Fruit fly (Drosophila melanogaster) whole organism, embryonic: ENCODE data around the gene CG2540.
A peak's percentile ranks its signal among the peaks of the same experiment; 100 is the strongest.

Source experiments
- Blimp-1 ChIP-seq: fragments of 200-800 bp; sonication (Bioruptor generic); optimal IDR thresholded peaks from 3 replicates; lab custom pipeline; 2018; ENCODE audit warnings: missing biosample characterization, missing genetic modification characterization, mild to moderate bottlenecking, moderate library complexity, missing genetic modification reagents
- BtbVII ChIP-seq: fragments of 200-800 bp; sonication (Bioruptor generic); optimal IDR thresholded peaks from 3 replicates; lab custom pipeline; 2017; ENCODE audit warnings: missing biosample characterization, mild to moderate bottlenecking, missing genetic modification characterization
- CG10462 ChIP-seq: fragments of 200-800 bp; sonication (Bioruptor generic); optimal IDR thresholded peaks from 2 replicates; lab custom pipeline; 2016; ENCODE audit warnings: missing biosample characterization, missing genetic modification characterization
- CG11085 ChIP-seq: fragments of 200-800 bp; sonication (Bioruptor generic); IDR thresholded peaks from 2 replicates; pipeline ENCODE4 v1.3.6; 2022; ENCODE audit warnings: missing biosample characterization, missing genetic modification characterization
- CG11093 ChIP-seq: fragments of 200-800 bp; sonication (Bioruptor generic); IDR thresholded peaks from 3 replicates; pipeline ENCODE4 v1.3.6; 2022; ENCODE audit warnings: missing biosample characterization, missing genetic modification characterization
- CG11456 ChIP-seq: fragments of 200-800 bp; sonication (Bioruptor generic); IDR thresholded peaks from 3 replicates; pipeline ENCODE4 v1.3.6; 2022; ENCODE audit warnings: missing biosample characterization, missing genetic modification characterization
- CG11696 ChIP-seq: fragments of 200-800 bp; sonication (Bioruptor generic); IDR thresholded peaks from 2 replicates; pipeline ENCODE4 v1.3.6; 2022; ENCODE audit warnings: missing biosample characterization, missing genetic modification characterization
- CG12219 ChIP-seq: fragments of 200-800 bp; sonication (Bioruptor generic); optimal IDR thresholded peaks from 3 replicates; lab custom pipeline; 2018; ENCODE audit warnings: missing biosample characterization, mild to moderate bottlenecking, missing genetic modification characterization
- CG13894 ChIP-seq: fragments of 200-800 bp; sonication (Bioruptor generic); optimal IDR thresholded peaks from 3 replicates; lab custom pipeline; 2018; ENCODE audit warnings: missing biosample characterization, mild to moderate bottlenecking, missing genetic modification characterization, moderate library complexity
- CG14014 ChIP-seq: fragments of 200-800 bp; sonication (Bioruptor generic); IDR thresholded peaks from 2 replicates; pipeline ENCODE4 v1.3.6; 2022; ENCODE audit warnings: missing biosample characterization, missing genetic modification characterization
- CG14860 ChIP-seq: fragments of 200-800 bp; sonication (Bioruptor generic); IDR thresholded peaks from 3 replicates; pipeline ENCODE4 v1.3.6; 2022; ENCODE audit warnings: missing biosample characterization, missing genetic modification characterization; ENCODE audit not compliant: partially characterized antibody
- CG14965 ChIP-seq: fragments of 200-800 bp; sonication (Bioruptor generic); optimal IDR thresholded peaks from 2 replicates; lab custom pipeline; 2016; ENCODE audit warnings: missing biosample characterization, missing genetic modification characterization, borderline replicate concordance
- CG17186 ChIP-seq: fragments of 200-800 bp; sonication (Bioruptor generic); optimal IDR thresholded peaks from 3 replicates; lab custom pipeline; 2017; ENCODE audit warnings: missing biosample characterization, missing genetic modification reagents, missing genetic modification characterization
- CG17385 ChIP-seq: fragments of 200-800 bp; sonication (Bioruptor generic); optimal IDR thresholded peaks from 3 replicates; lab custom pipeline; 2018; ENCODE audit warnings: missing biosample characterization, mild to moderate bottlenecking, missing genetic modification characterization
- CG18476 ChIP-seq: fragments of 200-800 bp; sonication (Bioruptor generic); optimal IDR thresholded peaks from 2 replicates; lab custom pipeline; 2016; ENCODE audit warnings: missing biosample characterization, mild to moderate bottlenecking, missing genetic modification characterization
- CG2678 ChIP-seq: fragments of 200-800 bp; sonication (Bioruptor generic); optimal IDR thresholded peaks from 3 replicates; lab custom pipeline; 2019; ENCODE audit warnings: missing biosample characterization, mild to moderate bottlenecking, missing genetic modification characterization, moderate library complexity
- CG31441 ChIP-seq: fragments of 200-800 bp; sonication (Bioruptor generic); IDR thresholded peaks from 2 replicates; pipeline ENCODE4 v1.3.6; 2022; ENCODE audit warnings: missing biosample characterization, missing genetic modification characterization
- CG4282 ChIP-seq: fragments of 200-800 bp; sonication (Bioruptor generic); optimal IDR thresholded peaks from 2 replicates; lab custom pipeline; 2016; ENCODE audit warnings: missing biosample characterization, missing genetic modification characterization
- CG7271 ChIP-seq: fragments of 200-800 bp; sonication (Bioruptor generic); optimal IDR thresholded peaks from 2 replicates; lab custom pipeline; 2018; ENCODE audit warnings: missing biosample characterization, mild to moderate bottlenecking, missing genetic modification characterization, moderate library complexity
- CG7372 ChIP-seq: fragments of 200-800 bp; sonication (Bioruptor generic); IDR thresholded peaks from 2 replicates; pipeline ENCODE4 v1.3.6; 2022; ENCODE audit warnings: missing biosample characterization, missing genetic modification characterization
- CG8281 ChIP-seq: fragments of 200-800 bp; sonication (Bioruptor generic); optimal IDR thresholded peaks from 2 replicates; lab custom pipeline; 2018; ENCODE audit warnings: missing biosample characterization, mild to moderate bottlenecking, missing genetic modification characterization, moderate library complexity
- CG8359 ChIP-seq: fragments of 200-800 bp; sonication (Bioruptor generic); optimal IDR thresholded peaks from 2 replicates; lab custom pipeline; 2017; ENCODE audit warnings: missing biosample characterization, mild to moderate bottlenecking, missing genetic modification characterization, borderline replicate concordance
- CG9215 ChIP-seq: fragments of 200-800 bp; sonication (Bioruptor generic); IDR thresholded peaks from 2 replicates; pipeline ENCODE4 v1.3.6; 2022; ENCODE audit warnings: missing biosample characterization, missing genetic modification characterization
- CG9797 ChIP-seq: fragments of 200-800 bp; sonication (Bioruptor generic); optimal IDR thresholded peaks from 3 replicates; lab custom pipeline; 2018; ENCODE audit warnings: missing biosample characterization, mild to moderate bottlenecking, missing genetic modification characterization
- Chrac-16 ChIP-seq: fragments of 200-800 bp; sonication (Bioruptor generic); optimal IDR thresholded peaks from 3 replicates; lab custom pipeline; 2016; ENCODE audit warnings: missing biosample characterization, missing genetic modification characterization
- Drgx ChIP-seq: fragments of 200-800 bp; sonication (Bioruptor generic); IDR thresholded peaks from 2 replicates; pipeline ENCODE4 v1.3.6; 2022; ENCODE audit warnings: missing biosample characterization, missing genetic modification characterization
- ERR ChIP-seq: fragments of 200-800 bp; sonication (Bioruptor generic); optimal IDR thresholded peaks from 2 replicates; lab custom pipeline; 2016; ENCODE audit warnings: missing biosample characterization, missing genetic modification characterization
- Hmx ChIP-seq: fragments of 200-800 bp; sonication (Bioruptor generic); optimal IDR thresholded peaks from 2 replicates; lab custom pipeline; 2016; ENCODE audit warnings: missing biosample characterization, missing genetic modification characterization
- Hr51 ChIP-seq, 2 experiments: fragments of 200-800 bp; sonication (Bioruptor generic); optimal IDR thresholded peaks; 2 replicates in 1 of 2; 3 replicates in 1 of 2; lab custom pipeline; 2016 to 2018; ENCODE audit warnings: missing biosample characterization in 2 of 2, missing genetic modification characterization in 2 of 2, mild to moderate bottlenecking in 1 of 2, moderate library complexity in 1 of 2
- Jarid2 ChIP-seq: fragments of 200-800 bp; sonication (Bioruptor generic); optimal IDR thresholded peaks from 3 replicates; lab custom pipeline; 2017; ENCODE audit warnings: mild to moderate bottlenecking, missing biosample characterization, missing genetic modification reagents, missing genetic modification characterization
- Nf-YB ChIP-seq: fragments of 200-800 bp; sonication (Bioruptor generic); optimal IDR thresholded peaks from 3 replicates; lab custom pipeline; 2019; ENCODE audit warnings: missing biosample characterization, mild to moderate bottlenecking, missing genetic modification characterization, moderate library complexity
- Vsx1 ChIP-seq: fragments of 200-800 bp; sonication (Bioruptor generic); optimal IDR thresholded peaks from 2 replicates; lab custom pipeline; 2017; ENCODE audit warnings: missing biosample characterization, mild to moderate bottlenecking, missing genetic modification characterization, missing genetic modification reagents
- Xbp1 ChIP-seq: fragments of 200-800 bp; sonication (Bioruptor generic); optimal IDR thresholded peaks from 3 replicates; lab custom pipeline; 2016; ENCODE audit warnings: missing biosample characterization, mild to moderate bottlenecking, missing genetic modification characterization
- amos ChIP-seq: fragments of 200-800 bp; sonication (Bioruptor generic); IDR thresholded peaks from 2 replicates; pipeline ENCODE4 v1.3.6; 2022; ENCODE audit warnings: missing biosample characterization, missing genetic modification characterization; ENCODE audit not compliant: partially characterized antibody
- ara ChIP-seq: fragments of 200-800 bp; sonication (Bioruptor generic); IDR thresholded peaks from 2 replicates; pipeline ENCODE4 v1.3.6; 2022; ENCODE audit warnings: missing biosample characterization, missing genetic modification characterization
- cwo ChIP-seq: fragments of 200-800 bp; sonication (Bioruptor generic); optimal IDR thresholded peaks from 3 replicates; lab custom pipeline; 2017; ENCODE audit warnings: missing biosample characterization, missing genetic modification characterization, mild to moderate bottlenecking, moderate library complexity, missing genetic modification reagents
- dimm ChIP-seq: fragments of 200-800 bp; sonication (Bioruptor generic); IDR thresholded peaks from 2 replicates; pipeline ENCODE4 v1.3.6; 2022; ENCODE audit warnings: missing biosample characterization, missing genetic modification characterization
- dmrt99B ChIP-seq: fragments of 200-800 bp; sonication (Bioruptor generic); optimal IDR thresholded peaks from 2 replicates; lab custom pipeline; 2018; ENCODE audit warnings: missing biosample characterization, mild to moderate bottlenecking, missing genetic modification characterization, moderate library complexity
- esg ChIP-seq: fragments of 200-800 bp; sonication (Bioruptor generic); conservative IDR thresholded peaks from 2 replicates; pipeline ENCODE4 v1.3.6; 2022; ENCODE audit warnings: missing biosample characterization, missing genetic modification characterization
- jigr1 ChIP-seq: fragments of 200-800 bp; sonication (Bioruptor generic); IDR thresholded peaks from 3 replicates; pipeline ENCODE4 v1.3.6; 2022; ENCODE audit warnings: missing biosample characterization, missing genetic modification characterization
- lab ChIP-seq: fragments of 200-800 bp; sonication (Bioruptor generic); optimal IDR thresholded peaks from 3 replicates; lab custom pipeline; 2017; ENCODE audit warnings: missing biosample characterization, missing genetic modification characterization, mild to moderate bottlenecking, moderate library complexity, missing genetic modification reagents
- lilli ChIP-seq: fragments of 200-800 bp; sonication (Bioruptor generic); optimal IDR thresholded peaks from 3 replicates; lab custom pipeline; 2016; ENCODE audit warnings: missing biosample characterization, missing genetic modification characterization
- mam ChIP-seq: fragments of 200-800 bp; sonication (Bioruptor generic); optimal IDR thresholded peaks from 3 replicates; lab custom pipeline; 2016; ENCODE audit warnings: missing biosample characterization, missing genetic modification characterization
- psq ChIP-seq: fragments of 200-800 bp; sonication (Bioruptor generic); optimal IDR thresholded peaks from 2 replicates; lab custom pipeline; 2017; ENCODE audit warnings: missing biosample characterization, missing genetic modification characterization
- sima ChIP-seq: fragments of 200-800 bp; sonication (Bioruptor generic); optimal IDR thresholded peaks from 2 replicates; lab custom pipeline; 2016; ENCODE audit warnings: missing biosample characterization, missing genetic modification characterization
- sna ChIP-seq: fragments of 200-800 bp; sonication (Bioruptor generic); IDR thresholded peaks from 2 replicates; pipeline ENCODE4 v1.3.6; 2022; ENCODE audit warnings: missing biosample characterization, missing genetic modification characterization; ENCODE audit not compliant: partially characterized antibody
- tup ChIP-seq: fragments of 200-800 bp; sonication (Bioruptor generic); optimal IDR thresholded peaks from 2 replicates; lab custom pipeline; 2016; ENCODE audit warnings: missing biosample characterization, mild to moderate bottlenecking, missing genetic modification characterization, moderate library complexity
- wek ChIP-seq: fragments of 200-800 bp; sonication (Bioruptor generic); optimal IDR thresholded peaks from 3 replicates; lab custom pipeline; 2018; ENCODE audit warnings: missing biosample characterization, mild to moderate bottlenecking, missing genetic modification characterization, moderate library complexity
- zen ChIP-seq: fragments of 200-800 bp; sonication (Bioruptor generic); optimal IDR thresholded peaks from 3 replicates; lab custom pipeline; 2018; ENCODE audit warnings: missing biosample characterization, mild to moderate bottlenecking, missing genetic modification characterization, moderate library complexity

CG2540 gene

dm6 chrX:12582984-12583869 is 46.5 kb upstream of the CG2540 start, which contains the start of gene Pits (continued):
- no peak for TF ChIP-seq tup (GFP tag; lab: Kevin White, UChicago)
- TF ChIP-seq wek, result peak; percentile 38
- TF ChIP-seq CG10462 (GFP tag; lab: Kevin White, UChicago), result no peak
- peak; percentile 34 for TF ChIP-seq CG17186
- peak; percentile 37 for TF ChIP-seq psq (GFP tag; lab: Kevin White, UChicago)
- peak; percentile 4 for TF ChIP-seq Blimp-1 (GFP tag; lab: Kevin White, UChicago)
- TF ChIP-seq CG12219, result peak; percentile 42
- TF ChIP-seq CG9797 (GFP tag; lab: Kevin White, UChicago), result peak; percentile 98
- TF ChIP-seq BtbVII (GFP tag; lab: Kevin White, UChicago), result peak; percentile 59
- peak; percentile 61 for TF ChIP-seq ERR
- no peak for TF ChIP-seq sna (GFP tag; lab: Robert Waterston, UW)
- TF ChIP-seq amos, result peak; percentile 59; the same call in 1 of the 2 replicates
- TF ChIP-seq Vsx1 (GFP tag; lab: Kevin White, UChicago), result no peak
- peak; percentile 58; the same call in 1 of the 2 replicates for TF ChIP-seq CG9215 (GFP tag; lab: Robert Waterston, UW)
- TF ChIP-seq CG14014 (GFP tag; lab: Robert Waterston, UW), result peak; percentile 27; the same call in 1 of the 2 replicates
- TF ChIP-seq Hmx, result no peak
- TF ChIP-seq CG14965, result no peak
- TF ChIP-seq CG11456, result peak; percentile 67; the same call in 2 of the 3 replicates
- peak; percentile 30 for TF ChIP-seq lilli
- TF ChIP-seq sima (GFP tag; lab: Kevin White, UChicago), result no peak
- TF ChIP-seq CG17385 (GFP tag; lab: Kevin White, UChicago), result peak; percentile 37
- no peak for TF ChIP-seq Chrac-16
- peak; percentile 21 for TF ChIP-seq Nf-YB
- TF ChIP-seq Xbp1 (GFP tag; lab: Kevin White, UChicago), result peak; percentile 47
- peak; percentile 29 for TF ChIP-seq Drgx
- TF ChIP-seq mam, result no peak
- TF ChIP-seq Hr51 (GFP tag; optimal IDR thresholded peaks at IDR 0.05; lab: Kevin White, UChicago), result peak; percentile 18 to 45
- peak; percentile 62 for TF ChIP-seq ara
- TF ChIP-seq CG7271 (tag; lab: Kevin White, UChicago), result peak; percentile 35

- TF ChIP-seq CG31441 (GFP tag; lab: Robert Waterston, UW), result no peak
- no peak for TF ChIP-seq CG8359 (GFP tag; lab: Kevin White, UChicago)
- no peak for TF ChIP-seq CG8281
- no peak for TF ChIP-seq zen
- no peak for TF ChIP-seq CG7372 (GFP tag; lab: Robert Waterston, UW)
- peak; percentile 3 for TF ChIP-seq CG18476 (GFP tag; lab: Kevin White, UChicago)
- TF ChIP-seq CG11085 (GFP tag; lab: Robert Waterston, UW), result no peak
- TF ChIP-seq esg (GFP tag; lab: Robert Waterston, UW), result no peak
- TF ChIP-seq dimm (GFP tag; lab: Robert Waterston, UW), result no peak
- no peak for TF ChIP-seq jigr1 (GFP tag; lab: Robert Waterston, UW)
- TF ChIP-seq cwo (GFP tag; lab: Kevin White, UChicago), result no peak
- TF ChIP-seq CG13894, result peak; percentile 25
- TF ChIP-seq CG14014 (GFP tag; lab: Robert Waterston, UW), result peak; percentile 35; the same call in 1 of the 2 replicates
- TF ChIP-seq dmrt99B (tag; lab: Kevin White, UChicago), result peak; percentile 20
- no peak for TF ChIP-seq CG4282
- TF ChIP-seq CG2678 (tag; lab: Kevin White, UChicago), result peak; percentile 27
- TF ChIP-seq CG11696 (GFP tag; lab: Robert Waterston, UW), result peak; percentile 61; the same call in 1 of the 2 replicates
- no peak for TF ChIP-seq CG11093 (GFP tag; lab: Robert Waterston, UW)
- no peak for TF ChIP-seq CG14860 (GFP tag; lab: Robert Waterston, UW)
- peak; percentile 49 for TF ChIP-seq lab (GFP tag; lab: Kevin White, UChicago)
- no peak for TF ChIP-seq Jarid2 (GFP tag; lab: Kevin White, UChicago)
These were observed 45.7 kb upstream of the CG2540 start for dm6 chrX:12583870-12584390.
